Worm (Caenorhabditis elegans): ENCODE measurements around the gene K02E2.1.
"Not testable (repeated sequence)": the region's sequence is repeated elsewhere in the genome, so short reads cannot be mapped to it uniquely, and the experiment has no call there.

Gene K02E2.1

ce11 chrV:20351195-20351594 is at the start of gene K02E2.1:
Gene K02E2.1, plus strand, starts transcription at chrV:20351495.
- no peak for TF ChIP-seq unc-62 (GFP tag; optimal IDR thresholded peaks at IDR 0.05)

- not testable (repeated sequence) for TF ChIP-seq unc-62 (GFP tag; optimal IDR thresholded peaks at IDR 0.05)
Observed at ce11 chrV:20303288-20303687, 48.0 kb upstream of the K02E2.1 start, which contains the start of gene ZC15.3. Gene ZC15.3, plus strand, starts transcription at chrV:20303588.

- no peak for TF ChIP-seq unc-62 (GFP tag; optimal IDR thresholded peaks at IDR 0.05)
Observed at ce11 chrV:20305803-20306202, 45.5 kb upstream of the K02E2.1 start, which contains the start of gene ZC15.1. Gene ZC15.1, plus strand, starts transcription at chrV:20306103.

- TF ChIP-seq unc-62 (GFP tag; optimal IDR thresholded peaks at IDR 0.05) = no peak
Observed at ce11 chrV:20310575-20310974, 40.7 kb upstream of the K02E2.1 start, which contains the start of gene ZC15.10. Gene ZC15.10, plus strand, starts transcription at chrV:20310736.

ce11 chrV:20311519-20311918 is 39.8 kb upstream of the K02E2.1 start, which contains the start of gene clec-262:
Gene clec-262, plus strand, starts transcription at chrV:20311819.
- no peak for TF ChIP-seq unc-62 (GFP tag; optimal IDR thresholded peaks at IDR 0.05)

ce11 chrV:20317442-20317841 is 33.9 kb upstream of the K02E2.1 start, which contains the start of gene Y113G7C.1:
Gene Y113G7C.1, plus strand, starts transcription at chrV:20317742.
- TF ChIP-seq unc-62 (GFP tag; optimal IDR thresholded peaks at IDR 0.05) = no peak

ce11 chrV:20325417-20325816 is 25.9 kb upstream of the K02E2.1 start, which contains the start of gene Y38H6A.1:
Gene Y38H6A.1, plus strand, starts transcription at chrV:20325717.
- TF ChIP-seq unc-62 (GFP tag; optimal IDR thresholded peaks at IDR 0.05) = no peak

- no peak for TF ChIP-seq unc-62 (GFP tag; optimal IDR thresholded peaks at IDR 0.05)
Observed at ce11 chrV:20335264-20335663, 16.0 kb upstream of the K02E2.1 start, which contains the start of gene Y38H6A.5. Gene Y38H6A.5, minus strand, starts transcription at chrV:20335364.

- no peak for TF ChIP-seq unc-62 (GFP tag; optimal IDR thresholded peaks at IDR 0.05)
Observed at ce11 chrV:20338020-20338419, 13.3 kb upstream of the K02E2.1 start.

- TF ChIP-seq unc-62 (GFP tag; optimal IDR thresholded peaks at IDR 0.05) = no peak
Observed at ce11 chrV:20338870-20339269, 12.4 kb upstream of the K02E2.1 start.

ce11 chrV:20344889-20345288 is 6.4 kb upstream of the K02E2.1 start, which contains the start of gene Y38H6A.3:
Gene Y38H6A.3, plus strand, starts transcription at chrV:20345189.
- TF ChIP-seq unc-62 (GFP tag; optimal IDR thresholded peaks at IDR 0.05) = no peak

- TF ChIP-seq unc-62 (GFP tag; optimal IDR thresholded peaks at IDR 0.05) = no peak
Observed at ce11 chrV:20347625-20348024, 3.7 kb upstream of the K02E2.1 start.

ce11 chrV:20350382-20350781 is 913 bp upstream of the K02E2.1 start:
- TF ChIP-seq unc-62 (GFP tag; optimal IDR thresholded peaks at IDR 0.05) = no peak

- no peak for TF ChIP-seq unc-62 (GFP tag; optimal IDR thresholded peaks at IDR 0.05)
Observed at ce11 chrV:20356472-20356871, 5.2 kb downstream of the K02E2.1 start, which contains the start of gene grd-11. Gene grd-11, plus strand, starts transcription at chrV:20356772.

ce11 chrV:20366839-20367238 is 15.5 kb downstream of the K02E2.1 start, which contains the start of gene K02E2.8:
Gene K02E2.8, minus strand, starts transcription at chrV:20366939.
- TF ChIP-seq unc-62 (GFP tag; optimal IDR thresholded peaks at IDR 0.05) = no peak

- TF ChIP-seq unc-62 (GFP tag; optimal IDR thresholded peaks at IDR 0.05) = not testable (repeated sequence)
Observed at ce11 chrV:20369153-20369552, 17.9 kb downstream of the K02E2.1 start, which contains the start of gene srh-177. Gene srh-177, minus strand, starts transcription at chrV:20369253.

- no peak for TF ChIP-seq unc-62 (GFP tag; optimal IDR thresholded peaks at IDR 0.05)
Observed at ce11 chrV:20374484-20374883, 23.2 kb downstream of the K02E2.1 start.

- no peak for TF ChIP-seq unc-62 (GFP tag; optimal IDR thresholded peaks at IDR 0.05)
Observed at ce11 chrV:20375236-20375635, 23.9 kb downstream of the K02E2.1 start, which contains the start of gene ins-35. Gene ins-35, plus strand, starts transcription at chrV:20375536.

Data from whole organism, dauer.